Worm (Caenorhabditis elegans) whole organism, L3 larva: ENCODE results near the gene ncs-3.
A peak's percentile ranks its signal among the peaks of the same experiment; 100 is the strongest.

Experiments
- R02D3.7 ChIP-seq: fragments of 150-350 bp; optimal IDR thresholded peaks from 2 replicates; lab custom pipeline; 2014; ENCODE audit warnings: missing biosample characterization, missing genetic modification characterization
- ZK546.5 ChIP-seq: sonication (generic microtip); optimal IDR thresholded peaks from 2 replicates; lab custom pipeline; 2017; ENCODE audit warnings: missing biosample characterization, missing genetic modification characterization
- aly-2 ChIP-seq: fragments of 150-350 bp; optimal IDR thresholded peaks from 2 replicates; lab custom pipeline; 2014; ENCODE audit warnings: missing biosample characterization, missing genetic modification characterization
- ama-1 ChIP-seq: fragments of 150-350 bp; optimal IDR thresholded peaks from 2 replicates; lab custom pipeline; 2018
- ceh-16 ChIP-seq: sonication (generic microtip); optimal IDR thresholded peaks from 2 replicates; lab custom pipeline; 2017; ENCODE audit warnings: missing biosample characterization, missing genetic modification characterization
- ceh-28 ChIP-seq: fragments of 150-350 bp; optimal IDR thresholded peaks from 2 replicates; lab custom pipeline; 2014; ENCODE audit warnings: missing biosample characterization, missing genetic modification reagents, missing genetic modification characterization
- ceh-82 ChIP-seq: fragments of 150-350 bp; optimal IDR thresholded peaks from 2 replicates; lab custom pipeline; 2014; ENCODE audit warnings: missing biosample characterization, missing genetic modification characterization
- ceh-9 ChIP-seq: sonication (generic microtip); optimal IDR thresholded peaks from 2 replicates; lab custom pipeline; 2018; ENCODE audit warnings: missing biosample characterization, missing genetic modification characterization
- daf-12 ChIP-seq: fragments of 150-350 bp; optimal IDR thresholded peaks from 2 replicates; lab custom pipeline; 2014; ENCODE audit warnings: missing biosample characterization, missing genetic modification reagents, missing genetic modification characterization
- egl-27 ChIP-seq: sonication (generic microtip); optimal IDR thresholded peaks from 4 replicates; lab custom pipeline; 2017; ENCODE audit warnings: missing biosample characterization, missing genetic modification reagents, missing genetic modification characterization
- elt-1 ChIP-seq: fragments of 150-350 bp; optimal IDR thresholded peaks from 2 replicates; lab custom pipeline; 2014; ENCODE audit warnings: missing biosample characterization, missing genetic modification characterization
- elt-2 ChIP-seq: sonication (generic microtip); optimal IDR thresholded peaks from 2 replicates; lab custom pipeline; 2016; ENCODE audit warnings: missing genetic modification reagents, mild to moderate bottlenecking, missing genetic modification characterization, missing compliant biosample characterization
- elt-3 ChIP-seq, 3 experiments: fragments of 150-350 bp in 1 of 3; sonication (generic microtip) in 2 of 3; optimal IDR thresholded peaks; 2 replicates in 2 of 3; 4 replicates in 1 of 3; lab custom pipeline; 2014 to 2017; ENCODE audit warnings: missing biosample characterization in 3 of 3, missing genetic modification characterization in 3 of 3
- eor-1 ChIP-seq, 2 experiments: fragments of 150-350 bp; optimal IDR thresholded peaks; 2 replicates each; lab custom pipeline; 2014 to 2018; ENCODE audit warnings: missing biosample characterization in 2 of 2, missing genetic modification characterization in 2 of 2
- fkh-10 ChIP-seq: sonication (generic microtip); optimal IDR thresholded peaks from 2 replicates; lab custom pipeline; 2017; ENCODE audit warnings: missing biosample characterization, missing genetic modification reagents, missing genetic modification characterization
- fkh-2 ChIP-seq: fragments of 150-350 bp; optimal IDR thresholded peaks from 2 replicates; lab custom pipeline; 2014; ENCODE audit warnings: missing biosample characterization, missing genetic modification reagents, missing genetic modification characterization
- fos-1 ChIP-seq: fragments of 150-350 bp; optimal IDR thresholded peaks from 2 replicates; lab custom pipeline; 2014; ENCODE audit warnings: missing biosample characterization, missing genetic modification characterization
- jun-1 ChIP-seq: fragments of 150-350 bp; optimal IDR thresholded peaks from 2 replicates; lab custom pipeline; 2014; ENCODE audit warnings: missing biosample characterization, missing genetic modification reagents, missing genetic modification characterization
- lin-15B ChIP-seq: fragments of 150-350 bp; optimal IDR thresholded peaks from 2 replicates; lab custom pipeline; 2014; ENCODE audit warnings: missing biosample characterization, missing genetic modification characterization
- lin-39 ChIP-seq: fragments of 150-350 bp; optimal IDR thresholded peaks from 2 replicates; lab custom pipeline; 2018; ENCODE audit warnings: missing biosample characterization, missing genetic modification reagents, missing genetic modification characterization
- lsy-12 ChIP-seq: sonication (generic microtip); optimal IDR thresholded peaks from 2 replicates; lab custom pipeline; 2016; ENCODE audit warnings: mild to moderate bottlenecking, missing genetic modification characterization, missing compliant biosample characterization
- mml-1 ChIP-seq: fragments of 150-350 bp; sonication (generic microtip); optimal IDR thresholded peaks from 3 replicates; lab custom pipeline; 2014; ENCODE audit warnings: missing biosample characterization, missing genetic modification characterization
- nfya-1 ChIP-seq: sonication (generic microtip); optimal IDR thresholded peaks from 2 replicates; lab custom pipeline; 2017; ENCODE audit warnings: missing genetic modification characterization, mild to moderate bottlenecking, missing compliant biosample characterization, antibody characterized with exemption, moderate library complexity; ENCODE audit not compliant: insufficient read depth
- nhr-11 ChIP-seq: fragments of 150-350 bp; optimal IDR thresholded peaks from 2 replicates; lab custom pipeline; 2014; ENCODE audit warnings: missing biosample characterization, missing genetic modification characterization
- nhr-12 ChIP-seq: fragments of 150-350 bp; optimal IDR thresholded peaks from 2 replicates; lab custom pipeline; 2014; ENCODE audit warnings: missing biosample characterization, missing genetic modification characterization
- nhr-23 ChIP-seq: fragments of 150-350 bp; optimal IDR thresholded peaks from 2 replicates; lab custom pipeline; 2014; ENCODE audit warnings: missing biosample characterization, missing genetic modification reagents, missing genetic modification characterization
- nhr-237 ChIP-seq: fragments of 150-350 bp; optimal IDR thresholded peaks from 2 replicates; lab custom pipeline; 2014; ENCODE audit warnings: missing biosample characterization, missing genetic modification characterization
- nhr-25 ChIP-seq: sonication (generic microtip); optimal IDR thresholded peaks from 2 replicates; lab custom pipeline; 2017; ENCODE audit warnings: missing biosample characterization, missing genetic modification characterization
- nhr-28 ChIP-seq: fragments of 150-350 bp; optimal IDR thresholded peaks from 2 replicates; lab custom pipeline; 2014; ENCODE audit warnings: missing biosample characterization, missing genetic modification characterization
- nhr-43 ChIP-seq: sonication (generic microtip); optimal IDR thresholded peaks from 2 replicates; lab custom pipeline; 2016; ENCODE audit warnings: mild to moderate bottlenecking, missing genetic modification characterization, missing compliant biosample characterization; ENCODE audit not compliant: poor library complexity, severe bottlenecking
- nhr-67 ChIP-seq: fragments of 150-350 bp; optimal IDR thresholded peaks from 2 replicates; lab custom pipeline; 2014; ENCODE audit warnings: missing biosample characterization, missing genetic modification characterization
- nhr-77 ChIP-seq: fragments of 150-350 bp; optimal IDR thresholded peaks from 2 replicates; lab custom pipeline; 2014; ENCODE audit warnings: missing biosample characterization, missing genetic modification characterization
- pha-4 ChIP-seq: fragments of 150-350 bp; optimal IDR thresholded peaks from 2 replicates; lab custom pipeline; 2014; ENCODE audit warnings: missing biosample characterization, missing genetic modification reagents, missing genetic modification characterization
- pqm-1 ChIP-seq: fragments of 150-350 bp; optimal IDR thresholded peaks from 2 replicates; lab custom pipeline; 2017; ENCODE audit warnings: missing biosample characterization, missing genetic modification characterization, inconsistent platforms
- sea-2 ChIP-seq: fragments of 150-350 bp; sonication (generic microtip); optimal IDR thresholded peaks from 4 replicates; lab custom pipeline; 2014; ENCODE audit warnings: missing biosample characterization, missing genetic modification reagents, missing genetic modification characterization
- skn-1 ChIP-seq: fragments of 150-350 bp; optimal IDR thresholded peaks from 2 replicates; lab custom pipeline; 2014; ENCODE audit warnings: missing biosample characterization, missing genetic modification characterization
- snpc-4 ChIP-seq: fragments of 150-350 bp; optimal IDR thresholded peaks from 2 replicates; lab custom pipeline; 2014; ENCODE audit warnings: missing biosample characterization, missing genetic modification characterization
- tbx-2 ChIP-seq: sonication (generic microtip); optimal IDR thresholded peaks from 2 replicates; lab custom pipeline; 2016; ENCODE audit warnings: mild to moderate bottlenecking, missing genetic modification characterization, missing compliant biosample characterization
- unc-39 ChIP-seq: sonication (generic microtip); optimal IDR thresholded peaks from 4 replicates; lab custom pipeline; 2017; ENCODE audit warnings: missing biosample characterization, missing genetic modification characterization
- unc-62 ChIP-seq: fragments of 150-350 bp; sonication (generic microtip); optimal IDR thresholded peaks from 4 replicates; lab custom pipeline; 2014; ENCODE audit warnings: missing biosample characterization, missing genetic modification reagents, missing genetic modification characterization
- zag-1 ChIP-seq: fragments of 150-350 bp; optimal IDR thresholded peaks from 2 replicates; lab custom pipeline; 2014; ENCODE audit warnings: missing biosample characterization, missing genetic modification characterization
- ztf-11 ChIP-seq: fragments of 150-350 bp; optimal IDR thresholded peaks from 2 replicates; lab custom pipeline; 2014; ENCODE audit warnings: missing biosample characterization, missing genetic modification characterization
- ztf-4 ChIP-seq: fragments of 150-350 bp; optimal IDR thresholded peaks from 2 replicates; lab custom pipeline; 2014; ENCODE audit warnings: missing biosample characterization, missing genetic modification characterization

ncs-3 gene

ce11 chrX:1088048-1088447 is 34.2 kb downstream of the ncs-3 start, which contains the start of gene rei-2:
rei-2 (minus strand) TSS chrX:1088148.
- no peak for TF ChIP-seq skn-1 (tag; lab: Kevin White, UChicago)
- TF ChIP-seq R02D3.7 (tag; lab: Kevin White, UChicago) = no peak
- TF ChIP-seq, all 47 proteins: peak for 0

DNA sequence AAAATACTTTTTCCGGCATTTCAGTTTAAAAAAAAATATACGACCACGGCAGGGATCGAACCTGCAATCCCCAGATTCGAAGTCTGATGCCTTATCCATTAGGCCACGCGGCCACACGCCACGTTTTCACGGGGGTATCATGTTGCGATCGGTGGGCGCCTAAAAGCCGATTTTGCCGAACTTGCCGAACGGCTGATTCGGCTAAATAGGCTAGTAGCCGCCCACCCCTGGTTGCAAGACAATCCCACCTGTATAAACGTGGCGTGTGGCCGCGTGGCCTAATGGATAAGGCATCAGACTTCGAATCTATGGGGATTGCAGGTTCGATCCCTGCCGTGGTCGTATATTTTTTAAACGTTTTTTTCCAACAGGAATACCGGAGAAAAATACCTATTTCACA is 35.3 kb downstream of the ncs-3 start:
- TF ChIP-seq ZK546.5 (tag; lab: Kevin White, UChicago) (no peak), ceh-82 (tag; lab: Kevin White, UChicago) (no peak), R02D3.7 (tag; lab: Kevin White, UChicago) (no peak), fkh-2 (tag; lab: Kevin White, UChicago) (no peak), lin-15B (no peak), eor-1 (tag; optimal IDR thresholded peaks at IDR 0.05; lab: Kevin White, UChicago) (no peak), nfya-1 (tag; lab: Kevin White, UChicago) (no peak), nhr-77 (tag; lab: Kevin White, UChicago) (no peak), egl-27 (tag; lab: Kevin White, UChicago) (no peak), aly-2 (no peak), pqm-1 (tag; lab: Kevin White, UChicago) (no peak), elt-2 (tag; lab: Kevin White, UChicago) (no peak), jun-1 (tag; lab: Kevin White, UChicago) (no peak), fos-1 (tag; lab: Kevin White, UChicago) (no peak), nhr-11 (tag; lab: Kevin White, UChicago) (no peak), ceh-28 (no peak), unc-39 (tag; lab: Kevin White, UChicago) (no peak), elt-3 (tag; optimal IDR thresholded peaks at IDR 0.05; lab: Kevin White, UChicago) (no peak), nhr-67 (tag; lab: Kevin White, UChicago) (no peak), pha-4 (tag; lab: Kevin White, UChicago) (no peak)

DNA sequence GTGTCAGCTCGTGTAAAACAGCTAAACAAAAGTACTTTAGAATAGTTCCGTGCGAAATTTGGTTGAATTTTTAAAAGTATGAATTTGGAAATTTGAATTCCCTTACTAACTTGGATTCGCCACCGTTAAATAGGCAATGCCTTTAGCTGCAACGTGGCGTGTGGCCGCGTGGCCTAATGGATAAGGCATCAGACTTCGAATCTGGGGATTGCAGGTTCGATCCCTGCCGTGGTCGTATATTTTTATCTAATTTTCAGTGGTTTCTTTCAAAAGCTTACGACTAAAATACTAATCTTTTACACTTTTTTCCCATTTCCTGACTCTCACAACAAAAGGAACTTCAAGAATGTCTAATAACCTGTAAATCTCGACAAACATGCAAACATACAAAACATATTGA is 35.8 kb downstream of the ncs-3 start:
- TF ChIP-seq nhr-23 (tag; lab: Kevin White, UChicago) (no peak), nfya-1 (tag; lab: Kevin White, UChicago) (no peak), nhr-28 (no peak), ceh-28 (no peak), nhr-25 (no peak), nhr-67 (tag; lab: Kevin White, UChicago) (no peak), ztf-11 (no peak), elt-3 (tag; optimal IDR thresholded peaks at IDR 0.05; lab: Kevin White, UChicago) (no peak), lin-15B (no peak), ceh-16 (no peak), jun-1 (tag; lab: Kevin White, UChicago) (no peak), eor-1 (tag; optimal IDR thresholded peaks at IDR 0.05; lab: Kevin White, UChicago) (no peak), daf-12 (no peak), lsy-12 (tag; lab: Kevin White, UChicago) (no peak), sea-2 (no peak)

- peak; percentile 81 for TF ChIP-seq elt-1 (tag; lab: Kevin White, UChicago)
- TF ChIP-seq nhr-237 (tag; lab: Kevin White, UChicago) = no peak
- TF ChIP-seq R02D3.7 (tag; lab: Kevin White, UChicago) = peak; percentile 58
- peak; percentile 84 for TF ChIP-seq snpc-4 (tag; lab: Kevin White, UChicago)
- TF ChIP-seq ztf-4 (tag; lab: Kevin White, UChicago) = peak; percentile 67
- peak; percentile 90 for TF ChIP-seq fkh-2 (tag; lab: Kevin White, UChicago)
- TF ChIP-seq ceh-28 = peak; percentile 83
- TF ChIP-seq nhr-25 = peak; percentile 93
- TF ChIP-seq pqm-1 (tag; lab: Kevin White, UChicago) = peak; percentile 90
- no peak for TF ChIP-seq nhr-12
- TF ChIP-seq egl-27 (tag; lab: Kevin White, UChicago) = peak; percentile 89
- no peak for TF ChIP-seq aly-2
- peak; percentile 96 for TF ChIP-seq nfya-1 (tag; lab: Kevin White, UChicago)
- TF ChIP-seq ceh-16 = no peak
- TF ChIP-seq lin-15B = peak; percentile 65
- TF ChIP-seq eor-1 (tag; optimal IDR thresholded peaks at IDR 0.05; lab: Kevin White, UChicago) = no peak
- no peak for TF ChIP-seq unc-39 (tag; lab: Kevin White, UChicago)
- peak; percentile 79 for TF ChIP-seq fkh-10 (GFP tag; lab: Kevin White, UChicago)
- TF ChIP-seq mml-1 (tag; lab: Kevin White, UChicago) = no peak
- no peak for TF ChIP-seq daf-12
- peak; percentile 83 for TF ChIP-seq nhr-23 (tag; lab: Kevin White, UChicago)
- TF ChIP-seq unc-62 = peak; percentile 99
- TF ChIP-seq jun-1 (tag; lab: Kevin White, UChicago) = peak; percentile 92
- TF ChIP-seq ama-1 (lab: Kevin White, UChicago) = peak; percentile 72
- TF ChIP-seq ceh-82 (tag; lab: Kevin White, UChicago) = peak; percentile 77
- TF ChIP-seq pha-4 (tag; lab: Kevin White, UChicago) = peak; percentile 99
- peak; percentile 21 for TF ChIP-seq zag-1 (tag; lab: Kevin White, UChicago)
- TF ChIP-seq tbx-2 (tag; lab: Kevin White, UChicago) = peak; percentile 72
- TF ChIP-seq elt-2 (tag; lab: Kevin White, UChicago) = peak; percentile 80
- TF ChIP-seq lsy-12 (tag; lab: Kevin White, UChicago) = peak; percentile 34
- peak; percentile 88 for TF ChIP-seq nhr-43
- TF ChIP-seq ceh-9 (tag; lab: Kevin White, UChicago) = no peak
- TF ChIP-seq lin-39 = peak; percentile 89
- TF ChIP-seq nhr-28 = no peak
- no peak for TF ChIP-seq nhr-67 (tag; lab: Kevin White, UChicago)
- TF ChIP-seq nhr-11 (tag; lab: Kevin White, UChicago) = peak; percentile 80
- TF ChIP-seq elt-3 (tag; optimal IDR thresholded peaks at IDR 0.05; lab: Kevin White, UChicago) = peak in 1 of 3 experiments; percentile 30
- TF ChIP-seq skn-1 (tag; lab: Kevin White, UChicago) = peak; percentile 32
Measured at ce11 chrX:1093154-1093553, 39.3 kb downstream of the ncs-3 start.
